Worm (Caenorhabditis elegans): ENCODE results near the gene K09C6.9.

- TF ChIP-seq him-1 (tag; optimal IDR thresholded peaks at IDR 0.05) (no peak), W03F9.2 (tag; optimal IDR thresholded peaks at IDR 0.05) (no peak), dao-5 (tag; optimal IDR thresholded peaks at IDR 0.05) (no peak)
Measured at ce11 chrV:814716-815115, 40.1 kb downstream of the K09C6.9 start, which contains the start of gene R13D11.3.

All from whole organism, L4/young adult.